Fruit fly (Drosophila melanogaster) whole organism, embryonic: Measurements from ENCODE around the gene CG33346.

Experiments
- Aef1 ChIP-seq: fragments of 200-800 bp; sonication (Bioruptor generic); IDR thresholded peaks from 3 replicates; pipeline ENCODE4 v1.3.6; 2022; ENCODE audit warnings: missing biosample characterization, missing genetic modification characterization
- CG10543 ChIP-seq: fragments of 200-800 bp; sonication (Bioruptor generic); optimal IDR thresholded peaks from 3 replicates; lab custom pipeline; 2017; ENCODE audit warnings: missing biosample characterization, mild to moderate bottlenecking, missing genetic modification characterization, moderate library complexity
- CG14667 ChIP-seq: fragments of 200-800 bp; sonication (Bioruptor generic); IDR thresholded peaks from 2 replicates; pipeline ENCODE4 v1.3.6; 2022; ENCODE audit warnings: missing biosample characterization, missing genetic modification characterization
- CG15696 ChIP-seq: fragments of 200-800 bp; sonication (Bioruptor generic); optimal IDR thresholded peaks from 2 replicates; lab custom pipeline; 2019; ENCODE audit warnings: missing biosample characterization, mild to moderate bottlenecking, missing genetic modification characterization, moderate library complexity
- CG17802 ChIP-seq: fragments of 200-800 bp; sonication (Bioruptor generic); optimal IDR thresholded peaks from 2 replicates; lab custom pipeline; 2018; ENCODE audit warnings: missing biosample characterization, mild to moderate bottlenecking, missing genetic modification characterization, moderate library complexity
- CG2712 ChIP-seq: fragments of 200-800 bp; optimal IDR thresholded peaks from 3 replicates; lab custom pipeline; 2019; ENCODE audit warnings: missing biosample characterization, mild to moderate bottlenecking, missing genetic modification characterization, moderate library complexity
- CG30431 ChIP-seq: fragments of 200-800 bp; sonication (Bioruptor generic); optimal IDR thresholded peaks from 2 replicates; lab custom pipeline; 2017; ENCODE audit warnings: missing biosample characterization, missing genetic modification characterization
- CG31224 ChIP-seq: fragments of 200-800 bp; sonication (Bioruptor generic); IDR thresholded peaks from 2 replicates; pipeline ENCODE4 v1.3.6; 2022; ENCODE audit warnings: missing biosample characterization, missing genetic modification characterization
- CG31441 ChIP-seq: fragments of 200-800 bp; sonication (Bioruptor generic); IDR thresholded peaks from 2 replicates; pipeline ENCODE4 v1.3.6; 2022; ENCODE audit warnings: missing biosample characterization, missing genetic modification characterization
- CG3281 ChIP-seq: fragments of 200-800 bp; sonication (Bioruptor generic); optimal IDR thresholded peaks from 3 replicates; lab custom pipeline; 2017; ENCODE audit warnings: missing biosample characterization, mild to moderate bottlenecking, missing genetic modification characterization
- CG33557 ChIP-seq: fragments of 200-800 bp; sonication (Bioruptor generic); optimal IDR thresholded peaks from 2 replicates; lab custom pipeline; 2019; ENCODE audit warnings: missing biosample characterization, mild to moderate bottlenecking, missing genetic modification characterization, moderate library complexity
- CG34376 ChIP-seq: fragments of 200-800 bp; sonication (Bioruptor generic); optimal IDR thresholded peaks from 2 replicates; lab custom pipeline; 2018; ENCODE audit warnings: missing biosample characterization, mild to moderate bottlenecking, missing genetic modification characterization
- CG3726 ChIP-seq: fragments of 200-800 bp; sonication (Bioruptor generic); IDR thresholded peaks from 3 replicates; pipeline ENCODE4, ENCODE4 v1.3.6; 2022; ENCODE audit warnings: missing biosample characterization, missing genetic modification characterization
- CG42726 ChIP-seq: fragments of 200-800 bp; sonication (Bioruptor generic); IDR thresholded peaks from 2 replicates; pipeline ENCODE4 v1.3.6; 2022; ENCODE audit warnings: missing biosample characterization, missing genetic modification characterization; ENCODE audit not compliant: partially characterized antibody
- CG4282 ChIP-seq: fragments of 200-800 bp; sonication (Bioruptor generic); optimal IDR thresholded peaks from 2 replicates; lab custom pipeline; 2016; ENCODE audit warnings: missing biosample characterization, missing genetic modification characterization
- CG43689 ChIP-seq: fragments of 200-800 bp; sonication (Bioruptor generic); IDR thresholded peaks from 2 replicates; pipeline ENCODE4 v1.3.6; 2022; ENCODE audit warnings: missing biosample characterization, missing genetic modification characterization
- CG6175 ChIP-seq: fragments of 200-800 bp; sonication (Bioruptor generic); IDR thresholded peaks from 3 replicates; pipeline ENCODE4 v1.3.6; 2022; ENCODE audit warnings: missing biosample characterization, missing genetic modification characterization
- CG6654 ChIP-seq: fragments of 200-800 bp; sonication (Bioruptor generic); optimal IDR thresholded peaks from 2 replicates; lab custom pipeline; 2017; ENCODE audit warnings: missing biosample characterization, mild to moderate bottlenecking, missing genetic modification characterization
- CG7556 ChIP-seq: fragments of 200-800 bp; sonication (Bioruptor generic); optimal IDR thresholded peaks from 2 replicates; lab custom pipeline; 2017; ENCODE audit warnings: missing biosample characterization, mild to moderate bottlenecking, missing genetic modification characterization
- CG7839 ChIP-seq: fragments of 200-800 bp; sonication (Bioruptor generic); optimal IDR thresholded peaks from 3 replicates; lab custom pipeline; 2018; ENCODE audit warnings: missing biosample characterization, mild to moderate bottlenecking, missing genetic modification characterization, moderate library complexity
- CG9727 ChIP-seq: fragments of 200-800 bp; sonication (Bioruptor generic); optimal IDR thresholded peaks from 3 replicates; lab custom pipeline; 2017; ENCODE audit warnings: missing biosample characterization, mild to moderate bottlenecking, missing genetic modification characterization
- Camta ChIP-seq: fragments of 200-800 bp; sonication (Bioruptor generic); optimal IDR thresholded peaks from 2 replicates; lab custom pipeline; 2016; ENCODE audit warnings: missing biosample characterization, missing genetic modification characterization
- Chrac-16 ChIP-seq: fragments of 200-800 bp; sonication (Bioruptor generic); optimal IDR thresholded peaks from 3 replicates; lab custom pipeline; 2016; ENCODE audit warnings: missing biosample characterization, missing genetic modification characterization
- Dbx ChIP-seq: fragments of 200-800 bp; sonication (Bioruptor generic); IDR thresholded peaks from 3 replicates; pipeline ENCODE4 v1.3.6; 2022; ENCODE audit warnings: missing biosample characterization, missing genetic modification characterization
- Dip3 ChIP-seq: fragments of 200-800 bp; sonication (Bioruptor generic); optimal IDR thresholded peaks from 3 replicates; lab custom pipeline; 2016; ENCODE audit warnings: missing biosample characterization, missing genetic modification characterization
- Doc2 ChIP-seq: fragments of 200-800 bp; sonication (Bioruptor generic); IDR thresholded peaks from 2 replicates; pipeline ENCODE4 v1.3.6; 2022; ENCODE audit warnings: missing biosample characterization, missing genetic modification characterization
- Ets65A ChIP-seq: fragments of 200-800 bp; sonication (Bioruptor generic); peaks from one replicate; lab custom pipeline; 2016; ENCODE audit warnings: missing biosample characterization, missing genetic modification characterization
- Gsc ChIP-seq: fragments of 200-800 bp; sonication (Bioruptor generic); IDR thresholded peaks from 2 replicates; pipeline ENCODE4 v1.3.6; 2022; ENCODE audit warnings: missing biosample characterization, missing genetic modification characterization
- Hr51 ChIP-seq, 2 experiments: fragments of 200-800 bp; sonication (Bioruptor generic); optimal IDR thresholded peaks; 2 replicates in 1 of 2; 3 replicates in 1 of 2; lab custom pipeline; 2016 to 2018; ENCODE audit warnings: missing biosample characterization in 2 of 2, missing genetic modification characterization in 2 of 2, mild to moderate bottlenecking in 1 of 2, moderate library complexity in 1 of 2
- Kr ChIP-seq: fragments of 200-800 bp; sonication (Bioruptor generic); optimal IDR thresholded peaks from 2 replicates; lab custom pipeline; 2017; ENCODE audit warnings: missing biosample characterization, mild to moderate bottlenecking, missing genetic modification characterization
- Med ChIP-seq: fragments of 200-800 bp; sonication (Bioruptor generic); peaks from one replicate; lab custom pipeline; 2016; ENCODE audit warnings: missing biosample characterization, missing genetic modification characterization, mild to moderate bottlenecking, inconsistent platforms, moderate library complexity
- Rfx ChIP-seq: fragments of 200-800 bp; sonication (Bioruptor generic); IDR thresholded peaks from 2 replicates; pipeline ENCODE4 v1.3.6; 2022; ENCODE audit warnings: missing biosample characterization, missing genetic modification characterization
- Rx ChIP-seq: fragments of 200-800 bp; sonication (Bioruptor generic); IDR thresholded peaks from 2 replicates; pipeline ENCODE4 v1.3.6; 2022; ENCODE audit warnings: missing biosample characterization, missing genetic modification characterization
- abd-A ChIP-seq: fragments of 200-800 bp; sonication (Bioruptor generic); optimal IDR thresholded peaks from 3 replicates; lab custom pipeline; 2019; ENCODE audit warnings: missing biosample characterization, mild to moderate bottlenecking, missing genetic modification characterization, moderate library complexity
- ara ChIP-seq: fragments of 200-800 bp; sonication (Bioruptor generic); IDR thresholded peaks from 2 replicates; pipeline ENCODE4 v1.3.6; 2022; ENCODE audit warnings: missing biosample characterization, missing genetic modification characterization
- cg ChIP-seq: fragments of 200-800 bp; sonication (Bioruptor generic); optimal IDR thresholded peaks from 3 replicates; lab custom pipeline; 2019; ENCODE audit warnings: missing biosample characterization, mild to moderate bottlenecking, missing genetic modification characterization, moderate library complexity
- da ChIP-seq: fragments of 200-800 bp; sonication (Bioruptor generic); optimal IDR thresholded peaks from 2 replicates; lab custom pipeline; 2016; ENCODE audit warnings: missing biosample characterization, missing genetic modification characterization
- dm ChIP-seq: fragments of 200-800 bp; sonication (Bioruptor generic); optimal IDR thresholded peaks from 3 replicates; lab custom pipeline; 2016; ENCODE audit warnings: missing biosample characterization, missing genetic modification characterization
- en ChIP-seq: fragments of 200-800 bp; sonication (Bioruptor generic); optimal IDR thresholded peaks from 2 replicates; lab custom pipeline; 2016; ENCODE audit warnings: missing biosample characterization, missing genetic modification characterization
- fu2 ChIP-seq: fragments of 200-800 bp; sonication (Bioruptor generic); optimal IDR thresholded peaks from 2 replicates; lab custom pipeline; 2016; ENCODE audit warnings: missing biosample characterization, missing genetic modification characterization
- gfzf ChIP-seq: fragments of 200-800 bp; sonication (Bioruptor generic); optimal IDR thresholded peaks from 2 replicates; lab custom pipeline; 2016; ENCODE audit warnings: missing biosample characterization, mild to moderate bottlenecking, missing genetic modification characterization, moderate library complexity
- grn ChIP-seq: fragments of 200-800 bp; sonication (Bioruptor generic); optimal IDR thresholded peaks from 3 replicates; lab custom pipeline; 2017; ENCODE audit warnings: missing biosample characterization, missing genetic modification characterization
- gro ChIP-seq: fragments of 200-800 bp; sonication (Bioruptor generic); optimal IDR thresholded peaks from 2 replicates; lab custom pipeline; 2016; ENCODE audit warnings: missing biosample characterization, missing genetic modification characterization
- jumu ChIP-seq: fragments of 200-800 bp; sonication (Bioruptor generic); optimal IDR thresholded peaks from 3 replicates; lab custom pipeline; 2016; ENCODE audit warnings: missing biosample characterization, missing genetic modification characterization
- pita ChIP-seq: fragments of 200-800 bp; sonication (Bioruptor generic); optimal IDR thresholded peaks from 2 replicates; lab custom pipeline; 2017; ENCODE audit warnings: missing biosample characterization, mild to moderate bottlenecking, missing genetic modification characterization
- psq ChIP-seq: fragments of 200-800 bp; sonication (Bioruptor generic); optimal IDR thresholded peaks from 2 replicates; lab custom pipeline; 2017; ENCODE audit warnings: missing biosample characterization, missing genetic modification characterization
- sd ChIP-seq: fragments of 200-800 bp; sonication (Bioruptor generic); optimal IDR thresholded peaks from 3 replicates; lab custom pipeline; 2018; ENCODE audit warnings: missing biosample characterization, mild to moderate bottlenecking, missing genetic modification characterization, moderate library complexity
- tap ChIP-seq: fragments of 200-800 bp; optimal IDR thresholded peaks from 3 replicates; lab custom pipeline; 2019; ENCODE audit warnings: missing biosample characterization, mild to moderate bottlenecking, missing genetic modification characterization, moderate library complexity
- tna ChIP-seq: fragments of 200-800 bp; sonication (Bioruptor generic); IDR thresholded peaks from 2 replicates; pipeline ENCODE4 v1.3.6; 2022; ENCODE audit warnings: missing biosample characterization, missing genetic modification characterization; ENCODE audit not compliant: partially characterized antibody
- unc-4 ChIP-seq: fragments of 200-800 bp; sonication (Bioruptor generic); IDR thresholded peaks from 2 replicates; pipeline ENCODE4 v1.3.6; 2022; ENCODE audit warnings: missing biosample characterization, missing genetic modification characterization; ENCODE audit not compliant: partially characterized antibody

CG33346 gene

DNA sequence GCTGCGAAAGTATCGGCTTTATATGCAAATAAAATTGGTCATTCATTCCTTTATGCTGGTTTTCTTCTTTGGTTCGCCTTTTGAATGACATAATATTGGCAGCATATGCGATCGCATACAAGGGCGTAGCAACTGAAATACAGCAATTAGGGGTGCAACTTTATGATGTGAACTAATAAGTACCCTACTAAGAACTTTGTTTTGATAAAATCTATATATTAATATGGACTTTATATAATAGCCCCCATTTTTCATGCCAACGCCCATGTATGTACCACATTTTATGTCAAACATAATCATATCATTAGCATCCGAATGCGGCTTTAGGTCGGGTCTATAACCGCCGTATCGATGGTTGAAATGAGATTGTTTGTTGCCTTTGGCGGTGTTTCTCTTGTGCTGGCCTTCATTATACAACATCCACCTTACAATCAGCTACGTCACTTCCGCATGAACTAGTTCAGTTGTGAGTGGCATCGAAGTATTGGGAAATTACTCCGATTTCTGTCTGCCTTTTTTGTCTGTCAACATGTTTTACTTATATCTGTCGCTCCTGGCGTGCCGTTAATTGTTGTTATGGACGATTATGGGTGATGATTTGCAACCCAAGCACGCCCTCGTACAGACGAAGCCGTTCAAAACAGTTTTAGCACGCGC is 8.0 kb downstream of the CG33346 start (continued):
- peak; percentile 73 for TF ChIP-seq CG7839 (tag; lab: Kevin White, UChicago)
- TF ChIP-seq Ets65A (GFP tag; lab: Kevin White, UChicago) = peak; percentile 90
- no peak for TF ChIP-seq en (GFP tag; lab: Kevin White, UChicago)
- TF ChIP-seq CG30431 = no peak
- TF ChIP-seq Dip3 (GFP tag; lab: Kevin White, UChicago) = peak; percentile 43
- peak; percentile 90 for TF ChIP-seq Rfx (GFP tag; lab: Robert Waterston, UW)
- TF ChIP-seq cg (GFP tag; lab: Kevin White, UChicago) = no peak
- TF ChIP-seq CG6175 = 0 out of 3 replicates have a peak, but pooled peaks have one; percentile 39
- 0 out of 3 replicates have a peak, but pooled peaks have one; percentile 13 for TF ChIP-seq Dbx
- no peak for TF ChIP-seq grn (GFP tag; lab: Kevin White, UChicago)
- TF ChIP-seq tap (tag; lab: Kevin White, UChicago) = peak; percentile 68
- TF ChIP-seq Aef1 (GFP tag; lab: Robert Waterston, UW) = peak; percentile 37; the same call in 2 of the 3 replicates
- TF ChIP-seq dm = no peak
- peak; percentile 4 for TF ChIP-seq CG9727 (GFP tag; lab: Kevin White, UChicago)
- no peak for TF ChIP-seq CG7556
- TF ChIP-seq CG17802 (tag; lab: Kevin White, UChicago) = no peak
- TF ChIP-seq CG6654 (GFP tag; lab: Kevin White, UChicago) = no peak
- TF ChIP-seq Doc2 = peak; percentile 45; the same call in 1 of the 2 replicates
- TF ChIP-seq Rx (GFP tag; lab: Robert Waterston, UW) = peak; percentile 48; the same call in 1 of the 2 replicates
- TF ChIP-seq CG4282 (GFP tag; lab: Kevin White, UChicago) = no peak
- no peak for TF ChIP-seq unc-4 (GFP tag; lab: Robert Waterston, UW)
- TF ChIP-seq gro (GFP tag; lab: Kevin White, UChicago) = peak; percentile 17
- TF ChIP-seq psq (GFP tag; lab: Kevin White, UChicago) = no peak
- TF ChIP-seq da (GFP tag; lab: Kevin White, UChicago) = no peak
- TF ChIP-seq CG31224 (GFP tag; lab: Robert Waterston, UW) = no peak
- peak; percentile 43 for TF ChIP-seq CG2712 (tag; lab: Kevin White, UChicago)
- TF ChIP-seq pita (GFP tag; lab: Kevin White, UChicago) = no peak
- no peak for TF ChIP-seq ara (GFP tag; lab: Robert Waterston, UW)
- no peak for TF ChIP-seq Camta (GFP tag; lab: Kevin White, UChicago)
- no peak for TF ChIP-seq CG10543 (GFP tag; lab: Kevin White, UChicago)
- no peak; the same call in 1 of the 2 replicates for TF ChIP-seq CG31441
- TF ChIP-seq Chrac-16 = peak; percentile 27
- peak; percentile 27; the same call in 1 of the 2 replicates for TF ChIP-seq CG14667
- TF ChIP-seq Hr51 (GFP tag; optimal IDR thresholded peaks at IDR 0.05; lab: Kevin White, UChicago) = peak in 1 of 2 experiments; percentile 73
- peak; percentile 65 for TF ChIP-seq CG43689 (GFP tag; lab: Robert Waterston, UW)
- TF ChIP-seq tna (GFP tag; lab: Robert Waterston, UW) = no peak
- no peak for TF ChIP-seq CG34376 (GFP tag; lab: Kevin White, UChicago)
- no peak for TF ChIP-seq CG42726 (GFP tag; lab: Robert Waterston, UW)
- peak; percentile 68 for TF ChIP-seq abd-A (tag; lab: Kevin White, UChicago)
- no peak for TF ChIP-seq gfzf
- no peak for TF ChIP-seq Kr (GFP tag; lab: Kevin White, UChicago)
- no peak for TF ChIP-seq fu2 (GFP tag; lab: Kevin White, UChicago)
- no peak for TF ChIP-seq jumu (GFP tag; lab: Kevin White, UChicago)
- no peak for TF ChIP-seq CG3726 (GFP tag; lab: Robert Waterston, UW)
- TF ChIP-seq Gsc (GFP tag; lab: Robert Waterston, UW) = no peak
- peak; percentile 90 for TF ChIP-seq Med (GFP tag; lab: Kevin White, UChicago)
- TF ChIP-seq CG15696 (tag; lab: Kevin White, UChicago) = no peak
- TF ChIP-seq CG3281 (GFP tag; lab: Kevin White, UChicago) = peak; percentile 38
- peak; percentile 57 for TF ChIP-seq sd (tag; lab: Kevin White, UChicago)
- no peak for TF ChIP-seq CG33557 (GFP tag; lab: Kevin White, UChicago)
